Fruit fly (Drosophila melanogaster) Kc167 (cell line): ENCODE data around the gene spas.

Experiments
- Myc ChIP-seq: fragments of >200 bp; optimal IDR thresholded peaks from 2 replicates; lab custom pipeline; 2017; ENCODE audit warnings: missing external identifiers
- Sin3A ChIP-seq: fragments of >200 bp; optimal IDR thresholded peaks from 2 replicates; lab custom pipeline; 2018; ENCODE audit warnings: missing external identifiers
- h ChIP-seq: fragments of >200 bp; optimal IDR thresholded peaks from 3 replicates; lab custom pipeline; 2018; ENCODE audit warnings: missing external identifiers
- insv ChIP-seq: fragments of >200 bp; optimal IDR thresholded peaks from 3 replicates; lab custom pipeline; 2018; ENCODE audit warnings: missing external identifiers
- psq ChIP-seq: fragments of >200 bp; optimal IDR thresholded peaks from 2 replicates; lab custom pipeline; 2017; ENCODE audit warnings: missing external identifiers
- ttk ChIP-seq: sonication (Bioruptor generic); optimal IDR thresholded peaks from 2 replicates; lab custom pipeline; 2017; ENCODE audit warnings: missing external identifiers

spas gene

dm6 chr3R:24090143-24090542 lies 52.1 kb downstream of the spas start:
- TF ChIP-seq Myc (lab: Kevin White, UChicago): no peak
- TF ChIP-seq psq (lab: Kevin White, UChicago): no peak
- no peak for TF ChIP-seq ttk (lab: Kevin White, UChicago)
- TF ChIP-seq insv (lab: Kevin White, UChicago): no peak
- TF ChIP-seq Sin3A: no peak
- no peak for TF ChIP-seq h (lab: Kevin White, UChicago)

dm6 chr3R:24091653-24092052 lies 53.6 kb downstream of the spas start:
- TF ChIP-seq psq (lab: Kevin White, UChicago): no peak
- TF ChIP-seq h (lab: Kevin White, UChicago): no peak
- TF ChIP-seq ttk (lab: Kevin White, UChicago): no peak
- TF ChIP-seq Sin3A: no peak
